Fruit fly (Drosophila melanogaster) whole organism, embryonic: ENCODE results near the gene CG13670.

Source experiments
- Atf6 ChIP-seq: fragments of 200-800 bp; sonication (Bioruptor generic); IDR thresholded peaks from 2 replicates; pipeline ENCODE4 v1.3.6; 2022; ENCODE audit warnings: missing biosample characterization, missing genetic modification characterization
- Awh ChIP-seq: fragments of 200-800 bp; sonication (Bioruptor generic); IDR thresholded peaks from 2 replicates; pipeline ENCODE4, ENCODE4 v1.3.6; 2022; ENCODE audit warnings: missing biosample characterization, missing genetic modification characterization
- Bdp1 ChIP-seq: fragments of 200-800 bp; sonication (Bioruptor generic); optimal IDR thresholded peaks from 3 replicates; lab custom pipeline; 2016; ENCODE audit warnings: missing biosample characterization, missing genetic modification characterization
- CG10267 ChIP-seq: fragments of 200-800 bp; sonication (Bioruptor generic); optimal IDR thresholded peaks from 2 replicates; lab custom pipeline; 2018; ENCODE audit warnings: missing biosample characterization, mild to moderate bottlenecking, missing genetic modification characterization, moderate library complexity
- CG10366 ChIP-seq: fragments of 200-800 bp; sonication (Bioruptor generic); IDR thresholded peaks from 2 replicates; pipeline ENCODE4 v1.3.6; 2022; ENCODE audit warnings: missing biosample characterization, missing genetic modification characterization
- CG10565 ChIP-seq: fragments of 200-800 bp; sonication (Bioruptor generic); optimal IDR thresholded peaks from 3 replicates; lab custom pipeline; 2016; ENCODE audit warnings: missing biosample characterization, mild to moderate bottlenecking, missing genetic modification characterization
- CG10959 ChIP-seq: fragments of 200-800 bp; sonication (Bioruptor generic); IDR thresholded peaks from 2 replicates; pipeline ENCODE4 v1.3.6; 2022; ENCODE audit warnings: missing biosample characterization, missing genetic modification characterization
- CG11504 ChIP-seq: fragments of 200-800 bp; sonication (Bioruptor generic); optimal IDR thresholded peaks from 3 replicates; lab custom pipeline; 2019; ENCODE audit warnings: missing biosample characterization, mild to moderate bottlenecking, missing genetic modification characterization, moderate library complexity
- CG11560 ChIP-seq: fragments of 200-800 bp; sonication (Bioruptor generic); IDR thresholded peaks from 3 replicates; pipeline ENCODE4 v1.3.6; 2022; ENCODE audit warnings: missing biosample characterization, missing genetic modification characterization
- CG11723 ChIP-seq: fragments of 200-800 bp; sonication (Bioruptor generic); optimal IDR thresholded peaks from 2 replicates; lab custom pipeline; 2017; ENCODE audit warnings: missing biosample characterization, mild to moderate bottlenecking, missing genetic modification characterization
- CG12391 ChIP-seq: fragments of 200-800 bp; sonication (Bioruptor generic); optimal IDR thresholded peaks from 3 replicates; lab custom pipeline; 2018; ENCODE audit warnings: missing biosample characterization, mild to moderate bottlenecking, missing genetic modification characterization, moderate library complexity
- CG13287 ChIP-seq: fragments of 200-800 bp; sonication (Bioruptor generic); IDR thresholded peaks from 2 replicates; pipeline ENCODE4 v1.3.6; 2022; ENCODE audit warnings: missing biosample characterization, missing genetic modification characterization; ENCODE audit not compliant: partially characterized antibody
- CG13424 ChIP-seq: fragments of 200-800 bp; sonication (Bioruptor generic); optimal IDR thresholded peaks from 2 replicates; lab custom pipeline; 2019; ENCODE audit warnings: missing biosample characterization, mild to moderate bottlenecking, missing genetic modification characterization, moderate library complexity
- CG15269 ChIP-seq: fragments of 200-800 bp; sonication (Bioruptor generic); optimal IDR thresholded peaks from 2 replicates; lab custom pipeline; 2018; ENCODE audit warnings: missing biosample characterization, mild to moderate bottlenecking, missing genetic modification characterization, moderate library complexity
- CG16815 ChIP-seq: fragments of 200-800 bp; sonication (Bioruptor generic); optimal IDR thresholded peaks from 3 replicates; lab custom pipeline; 2017; ENCODE audit warnings: missing biosample characterization, mild to moderate bottlenecking, missing genetic modification characterization
- CG17568 ChIP-seq: fragments of 200-800 bp; sonication (Bioruptor generic); optimal IDR thresholded peaks from 2 replicates; lab custom pipeline; 2018; ENCODE audit warnings: missing biosample characterization, mild to moderate bottlenecking, missing genetic modification characterization, moderate library complexity
- CG17802 ChIP-seq: fragments of 200-800 bp; sonication (Bioruptor generic); optimal IDR thresholded peaks from 2 replicates; lab custom pipeline; 2018; ENCODE audit warnings: missing biosample characterization, mild to moderate bottlenecking, missing genetic modification characterization, moderate library complexity
- CG18764 ChIP-seq: fragments of 200-800 bp; sonication (Bioruptor generic); optimal IDR thresholded peaks from 3 replicates; lab custom pipeline; 2016; ENCODE audit warnings: missing biosample characterization, missing genetic modification characterization
- CG34224 ChIP-seq: fragments of 200-800 bp; sonication (Bioruptor generic); IDR thresholded peaks from 3 replicates; pipeline ENCODE4 v1.3.6; 2022; ENCODE audit warnings: missing biosample characterization, missing genetic modification characterization; ENCODE audit not compliant: partially characterized antibody
- CG3995 ChIP-seq: fragments of 200-800 bp; sonication (Bioruptor generic); optimal IDR thresholded peaks from 3 replicates; lab custom pipeline; 2016; ENCODE audit warnings: missing biosample characterization, missing genetic modification characterization
- CG6254 ChIP-seq: fragments of 200-800 bp; sonication (Bioruptor generic); optimal IDR thresholded peaks from 3 replicates; lab custom pipeline; 2017; ENCODE audit warnings: mild to moderate bottlenecking, missing biosample characterization, missing genetic modification reagents, missing genetic modification characterization
- CG6791 ChIP-seq: fragments of 200-800 bp; sonication (Bioruptor generic); IDR thresholded peaks from 3 replicates; pipeline ENCODE4 v1.3.6; 2022; ENCODE audit warnings: missing biosample characterization, missing genetic modification characterization; ENCODE audit not compliant: partially characterized antibody
- CG7271 ChIP-seq: fragments of 200-800 bp; sonication (Bioruptor generic); optimal IDR thresholded peaks from 2 replicates; lab custom pipeline; 2018; ENCODE audit warnings: missing biosample characterization, mild to moderate bottlenecking, missing genetic modification characterization, moderate library complexity
- CG7745 ChIP-seq: fragments of 200-800 bp; sonication (Bioruptor generic); optimal IDR thresholded peaks from 2 replicates; lab custom pipeline; 2018; ENCODE audit warnings: missing biosample characterization, mild to moderate bottlenecking, missing genetic modification characterization, moderate library complexity
- CHES-1-like ChIP-seq: fragments of 200-800 bp; sonication (Bioruptor generic); optimal IDR thresholded peaks from 2 replicates; lab custom pipeline; 2016; ENCODE audit warnings: missing biosample characterization, missing genetic modification characterization
- Dip2 ChIP-seq: fragments of 200-800 bp; sonication (Bioruptor generic); IDR thresholded peaks from 2 replicates; pipeline ENCODE4 v1.3.6; 2022; ENCODE audit warnings: missing biosample characterization, missing genetic modification characterization
- Dll ChIP-seq: fragments of 200-800 bp; sonication (Bioruptor generic); IDR thresholded peaks from 4 replicates; pipeline ENCODE4 v1.3.6; 2022; ENCODE audit warnings: missing biosample characterization, missing genetic modification characterization; ENCODE audit not compliant: partially characterized antibody
- Fer2 ChIP-seq: fragments of 200-800 bp; sonication (Bioruptor generic); optimal IDR thresholded peaks from 2 replicates; lab custom pipeline; 2018; ENCODE audit warnings: missing biosample characterization, mild to moderate bottlenecking, missing genetic modification characterization, moderate library complexity
- Hand ChIP-seq: fragments of 200-800 bp; sonication (Bioruptor generic); optimal IDR thresholded peaks from 2 replicates; lab custom pipeline; 2017; ENCODE audit warnings: mild to moderate bottlenecking, missing biosample characterization, missing genetic modification reagents, missing genetic modification characterization
- Lhr ChIP-seq: fragments of 200-800 bp; sonication (Bioruptor generic); optimal IDR thresholded peaks from 3 replicates; lab custom pipeline; 2017; ENCODE audit warnings: mild to moderate bottlenecking, missing biosample characterization, missing genetic modification reagents, missing genetic modification characterization
- Lim3 ChIP-seq: fragments of 200-800 bp; sonication (Bioruptor generic); IDR thresholded peaks from 2 replicates; pipeline ENCODE4 v1.3.6; 2022; ENCODE audit warnings: missing biosample characterization, missing genetic modification characterization
- Med ChIP-seq: fragments of 200-800 bp; sonication (Bioruptor generic); peaks from one replicate; lab custom pipeline; 2016; ENCODE audit warnings: missing biosample characterization, missing genetic modification characterization, mild to moderate bottlenecking, inconsistent platforms, moderate library complexity
- Meics ChIP-seq: fragments of 200-800 bp; sonication (Bioruptor generic); optimal IDR thresholded peaks from 2 replicates; lab custom pipeline; 2017; ENCODE audit warnings: missing biosample characterization, mild to moderate bottlenecking, missing genetic modification characterization
- Nf-YC ChIP-seq: fragments of 200-800 bp; optimal IDR thresholded peaks from 3 replicates; lab custom pipeline; 2019; ENCODE audit warnings: missing biosample characterization, mild to moderate bottlenecking, missing genetic modification characterization, moderate library complexity
- Optix ChIP-seq: fragments of 200-800 bp; sonication (Bioruptor generic); IDR thresholded peaks from 3 replicates; pipeline ENCODE4 v1.3.6; 2022; ENCODE audit warnings: missing biosample characterization, missing genetic modification characterization
- YL-1 ChIP-seq: fragments of 200-800 bp; sonication (Bioruptor generic); optimal IDR thresholded peaks from 3 replicates; lab custom pipeline; 2017; ENCODE audit warnings: missing biosample characterization, mild to moderate bottlenecking, missing genetic modification characterization
- ci ChIP-seq: fragments of 200-800 bp; sonication (Bioruptor generic); IDR thresholded peaks from 3 replicates; pipeline ENCODE4 v1.3.6; 2022; ENCODE audit warnings: missing biosample characterization, missing genetic modification characterization
- dimm ChIP-seq: fragments of 200-800 bp; sonication (Bioruptor generic); IDR thresholded peaks from 2 replicates; pipeline ENCODE4 v1.3.6; 2022; ENCODE audit warnings: missing biosample characterization, missing genetic modification characterization
- dmrt99B ChIP-seq: fragments of 200-800 bp; sonication (Bioruptor generic); optimal IDR thresholded peaks from 2 replicates; lab custom pipeline; 2018; ENCODE audit warnings: missing biosample characterization, mild to moderate bottlenecking, missing genetic modification characterization, moderate library complexity
- exex ChIP-seq: fragments of 200-800 bp; sonication (Bioruptor generic); optimal IDR thresholded peaks from 4 replicates; lab custom pipeline; 2018; ENCODE audit warnings: missing biosample characterization, mild to moderate bottlenecking, missing genetic modification characterization, moderate library complexity
- hbn ChIP-seq: fragments of 200-800 bp; sonication (Bioruptor generic); IDR thresholded peaks from 2 replicates; pipeline ENCODE4 v1.3.6; 2022; ENCODE audit warnings: missing biosample characterization, missing genetic modification characterization; ENCODE audit not compliant: partially characterized antibody
- mld ChIP-seq: fragments of 200-800 bp; sonication (Bioruptor generic); IDR thresholded peaks from 3 replicates; pipeline ENCODE4 v1.3.6; 2022; ENCODE audit warnings: missing biosample characterization, missing genetic modification characterization; ENCODE audit not compliant: partially characterized antibody
- psq ChIP-seq: fragments of 200-800 bp; sonication (Bioruptor generic); optimal IDR thresholded peaks from 2 replicates; lab custom pipeline; 2017; ENCODE audit warnings: missing biosample characterization, missing genetic modification characterization
- ro ChIP-seq: fragments of 200-800 bp; sonication (Bioruptor generic); IDR thresholded peaks from 2 replicates; pipeline ENCODE4 v1.3.6; 2022; ENCODE audit warnings: missing biosample characterization, missing genetic modification characterization
- sisA ChIP-seq: fragments of 200-800 bp; sonication (Bioruptor generic); IDR thresholded peaks from 2 replicates; pipeline ENCODE4 v1.3.6; 2022; ENCODE audit warnings: missing biosample characterization, missing genetic modification characterization
- stwl ChIP-seq: fragments of 200-800 bp; sonication (Bioruptor generic); optimal IDR thresholded peaks from 3 replicates; lab custom pipeline; 2018; ENCODE audit warnings: missing biosample characterization, mild to moderate bottlenecking, missing genetic modification characterization, moderate library complexity
- unpg ChIP-seq: fragments of 200-800 bp; sonication (Bioruptor generic); optimal IDR thresholded peaks from 3 replicates; lab custom pipeline; 2018; ENCODE audit warnings: missing biosample characterization, mild to moderate bottlenecking, missing genetic modification characterization, moderate library complexity

The CG13670 gene

dm6 chr3L:8340264-8341095 lies 19.9 kb downstream of the CG13670 start, which contains the start of the genes Prim1 and CG7083 (continued):
- TF ChIP-seq exex (tag; lab: Kevin White, UChicago) = peak; percentile 35
- peak; percentile 43 for TF ChIP-seq Bdp1 (GFP tag; lab: Kevin White, UChicago)
- peak; percentile 94 for TF ChIP-seq Med (GFP tag; lab: Kevin White, UChicago)
- no peak for TF ChIP-seq Lim3
- 0 out of 2 replicates have a peak, but pooled peaks have one; percentile 22 for TF ChIP-seq sisA
- TF ChIP-seq hbn (GFP tag; lab: Robert Waterston, UW) = no peak
- peak; percentile 60; the same call in 2 of the 3 replicates for TF ChIP-seq ci
- peak; percentile 74 for TF ChIP-seq CG12391 (tag; lab: Kevin White, UChicago)
- peak; percentile 61 for TF ChIP-seq CG13424 (tag; lab: Kevin White, UChicago)
- no peak for TF ChIP-seq CG17568 (GFP tag; lab: Kevin White, UChicago)
- no peak for TF ChIP-seq Optix
- peak; percentile 52 for TF ChIP-seq CG15269 (tag; lab: Kevin White, UChicago)
- peak; percentile 29 for TF ChIP-seq CG18764
- peak; percentile 58 for TF ChIP-seq Meics (GFP tag; lab: Kevin White, UChicago)
- TF ChIP-seq CHES-1-like (GFP tag; lab: Kevin White, UChicago) = peak; percentile 76
- TF ChIP-seq Awh (GFP tag; lab: Robert Waterston, UW) = no peak
- no peak for TF ChIP-seq CG34224 (GFP tag; lab: Robert Waterston, UW)
- TF ChIP-seq mld = 0 out of 3 replicates have a peak, but pooled peaks have one; percentile 31
- TF ChIP-seq CG11504 (tag; lab: Kevin White, UChicago) = no peak
- TF ChIP-seq Lhr (GFP tag; lab: Kevin White, UChicago) = peak; percentile 26
- peak; percentile 12; the same call in 1 of the 2 replicates for TF ChIP-seq CG10366
- no peak for TF ChIP-seq dmrt99B (tag; lab: Kevin White, UChicago)
- no peak for TF ChIP-seq CG6791 (GFP tag; lab: Robert Waterston, UW)
- TF ChIP-seq CG10267 (tag; lab: Kevin White, UChicago) = peak; percentile 94
- no peak for TF ChIP-seq Dip2
- peak; percentile 14 for TF ChIP-seq psq (GFP tag; lab: Kevin White, UChicago)
- TF ChIP-seq Atf6 (GFP tag; lab: Robert Waterston, UW) = peak; percentile 34; the same call in 1 of the 2 replicates
- TF ChIP-seq CG13287 = peak; percentile 43
- TF ChIP-seq CG17802 (tag; lab: Kevin White, UChicago) = no peak
- TF ChIP-seq ro (GFP tag; lab: Robert Waterston, UW) = no peak
- peak; percentile 96 for TF ChIP-seq YL-1
- TF ChIP-seq unpg (GFP tag; lab: Kevin White, UChicago) = peak; percentile 63
- no peak for TF ChIP-seq CG7745 (tag; lab: Kevin White, UChicago)
- no peak for TF ChIP-seq Hand (GFP tag; lab: Kevin White, UChicago)
- TF ChIP-seq CG3995 (GFP tag; lab: Kevin White, UChicago) = no peak
- TF ChIP-seq CG7271 (tag; lab: Kevin White, UChicago) = peak; percentile 31
- no peak for TF ChIP-seq CG11560
- TF ChIP-seq dimm (GFP tag; lab: Robert Waterston, UW) = no peak
- 0 out of 4 replicates have a peak, but pooled peaks have one; percentile 49 for TF ChIP-seq Dll (GFP tag; lab: Robert Waterston, UW)
- TF ChIP-seq CG10959 (GFP tag; lab: Robert Waterston, UW) = peak; percentile 32; the same call in 1 of the 2 replicates
- peak; percentile 47 for TF ChIP-seq Nf-YC (tag; lab: Kevin White, UChicago)
- TF ChIP-seq CG16815 (GFP tag; lab: Kevin White, UChicago) = no peak
- peak; percentile 5 for TF ChIP-seq CG11723 (GFP tag; lab: Kevin White, UChicago)
- TF ChIP-seq CG10565 (GFP tag; lab: Kevin White, UChicago) = no peak
- TF ChIP-seq stwl = peak; percentile 65
- TF ChIP-seq CG6254 (GFP tag; lab: Kevin White, UChicago) = no peak
- TF ChIP-seq Fer2 (tag; lab: Kevin White, UChicago) = no peak
